Worm (Caenorhabditis elegans): ENCODE results near the gene B0222.11.

- TF ChIP-seq mep-1 (tag; optimal IDR thresholded peaks at IDR 0.05) (no peak), lin-13 (GFP tag; optimal IDR thresholded peaks at IDR 0.05) (no peak), fos-1 (tag; optimal IDR thresholded peaks at IDR 0.05) (no peak), elt-3 (tag; optimal IDR thresholded peaks at IDR 0.05) (no peak), nhr-47 (tag; optimal IDR thresholded peaks at IDR 0.05) (no peak)
Observed at ce11 chrV:9152339-9152738, 15.7 kb downstream of the B0222.11 start.
